Worm (Caenorhabditis elegans) whole organism, young adult: Measurements from ENCODE around the gene mig-15.

Source experiments
- F52B5.7 ChIP-seq: sonication (generic microtip); optimal IDR thresholded peaks from 2 replicates; lab custom pipeline; 2016; ENCODE audit warnings: mild to moderate bottlenecking, missing genetic modification characterization, missing compliant biosample characterization
- ZK185.1 ChIP-seq: sonication (generic microtip); optimal IDR thresholded peaks from 2 replicates; lab custom pipeline; 2016; ENCODE audit warnings: mild to moderate bottlenecking, missing genetic modification characterization, missing compliant biosample characterization; ENCODE audit not compliant: poor library complexity, severe bottlenecking
- ceh-40 ChIP-seq: fragments of 200-800 bp; sonication (Bioruptor generic); IDR thresholded peaks from 2 replicates; pipeline ENCODE4 v1.3.6; 2022; ENCODE audit warnings: missing genetic modification characterization, missing compliant biosample characterization
- ceh-91 ChIP-seq: fragments of 200-800 bp; sonication (Bioruptor generic); IDR thresholded peaks from 2 replicates; pipeline ENCODE4 v1.3.6; 2022; ENCODE audit warnings: missing genetic modification reagents, missing genetic modification characterization, missing compliant biosample characterization
- efl-1 ChIP-seq: fragments of 150-350 bp; optimal IDR thresholded peaks from 2 replicates; lab custom pipeline; 2014; ENCODE audit warnings: missing biosample characterization, missing genetic modification reagents, missing genetic modification characterization
- egl-44 ChIP-seq: fragments of 200-800 bp; sonication (Bioruptor generic); IDR thresholded peaks from 2 replicates; pipeline ENCODE4 v1.3.6; 2022; ENCODE audit warnings: missing genetic modification reagents, missing genetic modification characterization, missing compliant biosample characterization
- egrh-3 ChIP-seq: fragments of 200-800 bp; sonication (Bioruptor generic); IDR thresholded peaks from 2 replicates; pipeline ENCODE4 v1.3.6; 2022; ENCODE audit warnings: missing genetic modification reagents, missing genetic modification characterization, missing compliant biosample characterization
- hsf-1 ChIP-seq: fragments of 200-800 bp; sonication (Bioruptor generic); IDR thresholded peaks from 2 replicates; pipeline ENCODE4 v1.3.6; 2022; ENCODE audit warnings: missing genetic modification reagents, missing genetic modification characterization, missing compliant biosample characterization
- lsl-1 ChIP-seq: fragments of 200-800 bp; sonication (Bioruptor generic); optimal IDR thresholded peaks from 2 replicates; lab custom pipeline; 2018; ENCODE audit warnings: mild to moderate bottlenecking, missing genetic modification characterization, moderate library complexity, missing compliant biosample characterization
- madf-3 ChIP-seq: fragments of 200-800 bp; sonication (Bioruptor generic); IDR thresholded peaks from 2 replicates; pipeline ENCODE4 v1.3.6; 2022; ENCODE audit warnings: missing genetic modification reagents, missing genetic modification characterization, missing compliant biosample characterization
- mel-28 ChIP-seq: sonication (generic microtip); optimal IDR thresholded peaks from 2 replicates; lab custom pipeline; 2016; ENCODE audit warnings: borderline replicate concordance, mild to moderate bottlenecking, missing genetic modification characterization, missing compliant biosample characterization
- pha-4 ChIP-seq: fragments of 150-350 bp; sonication (generic microtip); optimal IDR thresholded peaks from 2 replicates; lab custom pipeline; 2014; ENCODE audit warnings: missing biosample characterization, missing genetic modification reagents, missing genetic modification characterization
- tbx-9 ChIP-seq: sonication (generic microtip); optimal IDR thresholded peaks from 2 replicates; lab custom pipeline; 2016; ENCODE audit warnings: borderline replicate concordance, missing genetic modification characterization, inconsistent platforms, missing compliant biosample characterization
- unc-130 ChIP-seq: sonication (generic microtip); optimal IDR thresholded peaks from 2 replicates; lab custom pipeline; 2016; ENCODE audit warnings: missing genetic modification reagents, missing genetic modification characterization, missing compliant biosample characterization

ce11 chrX:10394238-10394637 is 34.2 kb downstream of the mig-15 start:
- TF ChIP-seq pha-4 (tag; lab: Kevin White, UChicago): no peak
- TF ChIP-seq egl-44 (GFP tag; lab: Robert Waterston, UW): no peak
- no peak for TF ChIP-seq madf-3
- no peak for TF ChIP-seq ceh-40 (GFP tag; lab: Robert Waterston, UW)
- TF ChIP-seq efl-1 (GFP tag; lab: Kevin White, UChicago): no peak
- no peak for TF ChIP-seq mel-28 (tag; lab: Kevin White, UChicago)
- no peak for TF ChIP-seq lsl-1 (GFP tag; lab: Kevin White, UChicago)
- TF ChIP-seq ceh-91 (GFP tag; lab: Robert Waterston, UW): no peak
- TF ChIP-seq ZK185.1 (tag; lab: Kevin White, UChicago): no peak
- no peak for TF ChIP-seq F52B5.7
- TF ChIP-seq tbx-9: no peak
- TF ChIP-seq egrh-3: no peak
- TF ChIP-seq unc-130: no peak
- TF ChIP-seq hsf-1: 0 out of 2 replicates have a peak, but pooled peaks have one; percentile 13
